Worm (Caenorhabditis elegans) whole organism, L4/young adult: ENCODE results near the gene sre-51.

Experiments
- dao-5 ChIP-seq: sonication (generic microtip); optimal IDR thresholded peaks from 2 replicates; lab custom pipeline; 2016; ENCODE audit warnings: missing genotype, missing genetic modification characterization, moderate library complexity, missing compliant biosample characterization
- him-1 ChIP-seq: sonication (generic microtip); optimal IDR thresholded peaks from 2 replicates; lab custom pipeline; 2016; ENCODE audit warnings: missing genotype, missing genetic modification reagents, missing genetic modification characterization, missing compliant biosample characterization

DNA sequence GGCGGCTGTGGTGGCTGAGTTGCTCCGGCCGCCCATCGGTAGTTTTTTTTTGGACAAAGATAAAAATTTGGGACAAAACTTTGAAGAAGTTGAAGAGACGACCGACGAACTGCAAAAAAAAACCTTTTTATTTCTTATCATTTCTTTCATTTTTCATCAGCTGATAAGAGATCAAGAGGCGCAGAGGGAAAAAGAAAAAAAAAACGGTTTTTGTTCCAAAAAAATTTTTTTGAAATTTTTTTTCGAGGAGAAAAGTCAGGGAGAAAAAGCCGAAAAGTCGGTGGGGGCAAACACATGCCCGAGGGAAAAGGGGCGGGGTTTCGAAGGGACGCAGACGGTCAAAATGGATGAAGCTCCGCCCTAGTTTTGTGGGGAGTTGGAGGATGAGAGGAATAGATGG is 40.5 kb downstream of the sre-51 start, which contains the start of gene ras-1:
- no peak for TF ChIP-seq dao-5
- TF ChIP-seq him-1 (tag; lab: Kevin White, UChicago): no peak
